Fruit fly (Drosophila melanogaster) whole organism, embryonic: ENCODE results near the gene CG43935.

Source experiments
- CG18476 ChIP-seq: fragments of 200-800 bp; sonication (Bioruptor generic); optimal IDR thresholded peaks from 2 replicates; lab custom pipeline; 2016; ENCODE audit warnings: missing biosample characterization, mild to moderate bottlenecking, missing genetic modification characterization
- CG2199 ChIP-seq: fragments of 200-800 bp; sonication (Bioruptor generic); IDR thresholded peaks from 3 replicates; pipeline ENCODE4 v1.3.6; 2022; ENCODE audit warnings: missing biosample characterization, missing genetic modification characterization
- CG2712 ChIP-seq: fragments of 200-800 bp; optimal IDR thresholded peaks from 3 replicates; lab custom pipeline; 2019; ENCODE audit warnings: missing biosample characterization, mild to moderate bottlenecking, missing genetic modification characterization, moderate library complexity
- Side ChIP-seq: fragments of 200-800 bp; sonication (Bioruptor generic); optimal IDR thresholded peaks from 2 replicates; lab custom pipeline; 2016; ENCODE audit warnings: missing biosample characterization, missing genetic modification characterization
- Vsx1 ChIP-seq: fragments of 200-800 bp; sonication (Bioruptor generic); optimal IDR thresholded peaks from 2 replicates; lab custom pipeline; 2017; ENCODE audit warnings: missing biosample characterization, mild to moderate bottlenecking, missing genetic modification characterization, missing genetic modification reagents
- exex ChIP-seq: fragments of 200-800 bp; sonication (Bioruptor generic); optimal IDR thresholded peaks from 4 replicates; lab custom pipeline; 2018; ENCODE audit warnings: missing biosample characterization, mild to moderate bottlenecking, missing genetic modification characterization, moderate library complexity
- klu ChIP-seq: fragments of 200-800 bp; sonication (Bioruptor generic); IDR thresholded peaks from 2 replicates; pipeline ENCODE4 v1.3.6; 2022; ENCODE audit warnings: missing biosample characterization, missing genetic modification characterization
- lilli ChIP-seq: fragments of 200-800 bp; sonication (Bioruptor generic); optimal IDR thresholded peaks from 3 replicates; lab custom pipeline; 2016; ENCODE audit warnings: missing biosample characterization, missing genetic modification characterization
- org-1 ChIP-seq: fragments of 200-800 bp; sonication (Bioruptor generic); optimal IDR thresholded peaks from 2 replicates; lab custom pipeline; 2017; ENCODE audit warnings: missing biosample characterization, missing genetic modification characterization
- sens ChIP-seq: fragments of 200-800 bp; sonication (Bioruptor generic); peaks from one replicate; lab custom pipeline; 2016; ENCODE audit warnings: missing biosample characterization, missing genetic modification characterization
- sens-2 ChIP-seq: fragments of 200-800 bp; sonication (Bioruptor generic); IDR thresholded peaks from 2 replicates; pipeline ENCODE4 v1.3.6; 2022; ENCODE audit warnings: missing biosample characterization, missing genetic modification characterization
- sqz ChIP-seq: fragments of 200-800 bp; sonication (Bioruptor generic); optimal IDR thresholded peaks from 3 replicates; lab custom pipeline; 2018; ENCODE audit warnings: missing biosample characterization, mild to moderate bottlenecking, missing genetic modification characterization
- ttk ChIP-seq: fragments of 200-800 bp; sonication (Bioruptor generic); IDR thresholded peaks from 2 replicates; pipeline ENCODE4 v2.1.2; 2022; ENCODE audit warnings: missing biosample characterization, missing genetic modification characterization

DNA sequence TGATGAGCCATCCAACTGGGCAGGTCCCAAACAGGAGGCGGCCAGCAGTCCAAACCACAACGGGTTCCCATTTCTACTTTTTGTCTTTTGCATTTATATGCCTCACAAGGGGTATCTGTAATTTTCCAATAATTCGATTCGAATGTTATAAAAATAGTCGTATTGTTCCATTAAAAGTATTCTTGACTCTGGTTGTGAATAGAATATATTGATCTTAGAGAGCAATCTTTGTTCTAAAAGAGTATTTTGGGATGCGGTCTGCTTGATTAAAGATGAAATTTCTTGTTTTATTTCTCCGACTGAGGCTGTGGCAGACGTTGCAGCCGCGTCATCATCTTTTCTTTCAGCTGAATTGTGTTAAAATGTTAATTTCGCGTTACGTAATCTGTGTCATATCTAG lies 31.3 kb upstream of the CG43935 start:
- TF ChIP-seq sens (GFP tag; lab: Kevin White, UChicago) = no peak
- no peak for TF ChIP-seq Side (GFP tag; lab: Kevin White, UChicago)
- TF ChIP-seq klu (GFP tag; lab: Robert Waterston, UW) = no peak
- TF ChIP-seq CG2199 = no peak
- no peak for TF ChIP-seq sens-2 (GFP tag; lab: Robert Waterston, UW)
- TF ChIP-seq exex = no peak
- TF ChIP-seq CG2712 (tag; lab: Kevin White, UChicago) = no peak
- no peak for TF ChIP-seq sqz (GFP tag; lab: Kevin White, UChicago)
- TF ChIP-seq Vsx1 (GFP tag; lab: Kevin White, UChicago) = no peak
- no peak for TF ChIP-seq lilli (GFP tag; lab: Kevin White, UChicago)
- TF ChIP-seq CG18476 (GFP tag; lab: Kevin White, UChicago) = no peak
- TF ChIP-seq ttk = no peak
- no peak for TF ChIP-seq org-1 (GFP tag; lab: Kevin White, UChicago)
